Fruit fly (Drosophila melanogaster): ENCODE measurements around the gene Mur89F.

Mur89F gene

DNA sequence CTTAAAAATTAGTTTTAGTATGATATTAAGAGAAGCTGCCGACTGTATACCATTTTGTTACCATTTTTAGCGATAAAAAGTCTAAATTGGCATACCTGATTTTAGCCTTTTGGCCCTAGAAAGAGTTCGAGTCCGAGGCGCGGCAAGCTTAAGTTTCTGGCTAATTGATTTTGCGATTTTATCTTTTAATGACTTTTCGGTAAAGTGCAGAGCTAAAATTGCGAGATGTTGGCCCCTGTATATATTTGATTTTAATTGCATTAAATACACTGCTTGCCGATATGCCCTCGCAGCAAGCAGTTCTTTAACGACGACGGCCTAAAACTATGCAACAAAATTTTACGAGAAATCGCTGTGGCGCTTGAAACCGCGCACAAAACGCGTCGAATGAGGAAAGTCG, 29.6 kb upstream of the Mur89F start (continued):
- no peak for TF ChIP-seq ham (GFP tag; IDR thresholded peaks at IDR 0.05)
- TF ChIP-seq chm (GFP tag; IDR thresholded peaks at IDR 0.05), result peak; percentile 14; the same call in 1 of the 2 replicates
- no peak for TF ChIP-seq tup (GFP tag; optimal IDR thresholded peaks at IDR 0.05)
- peak; percentile 49; the same call in 1 of the 2 replicates for TF ChIP-seq CG32772 (GFP tag; IDR thresholded peaks at IDR 0.05)
- no peak for TF ChIP-seq CG11560 (tag; IDR thresholded peaks at IDR 0.05)
- no peak for TF ChIP-seq wek (GFP tag; optimal IDR thresholded peaks at IDR 0.05)
- TF ChIP-seq CG18476 (GFP tag; optimal IDR thresholded peaks at IDR 0.05), result no peak
- TF ChIP-seq Tbp (GFP tag; optimal IDR thresholded peaks at IDR 0.05), result no peak
- TF ChIP-seq CG32767 (GFP tag; IDR thresholded peaks at IDR 0.05), result no peak
- peak; percentile 94 for TF ChIP-seq CG31365 (tag; optimal IDR thresholded peaks at IDR 0.05)
- TF ChIP-seq Adf1 (GFP tag; IDR thresholded peaks at IDR 0.05), result no peak
- TF ChIP-seq CG10366 (GFP tag; IDR thresholded peaks at IDR 0.05), result peak; percentile 73
- TF ChIP-seq CG11723 (GFP tag; optimal IDR thresholded peaks at IDR 0.05), result no peak
- peak; percentile 39 for TF ChIP-seq CG8290 (GFP tag; optimal IDR thresholded peaks at IDR 0.05)
- no peak for TF ChIP-seq CG8290 (tag; optimal IDR thresholded peaks at IDR 0.05)
- peak; percentile 45 for TF ChIP-seq CG4730 (GFP tag; IDR thresholded peaks at IDR 0.05)
- TF ChIP-seq CG7357 (GFP tag; IDR thresholded peaks at IDR 0.05), result peak; percentile 56; the same call in 1 of the 3 replicates
- no peak for TF ChIP-seq CG8944 (GFP tag; optimal IDR thresholded peaks at IDR 0.05)
- no peak for TF ChIP-seq aop (GFP tag; IDR thresholded peaks at IDR 0.05)
- TF ChIP-seq pnt (GFP tag; optimal IDR thresholded peaks at IDR 0.05), result peak; percentile 28
- TF ChIP-seq CG12219 (GFP tag; optimal IDR thresholded peaks at IDR 0.05), result no peak
- 0 out of 2 replicates have a peak, but pooled peaks have one; percentile 42 for TF ChIP-seq Rfx (GFP tag; IDR thresholded peaks at IDR 0.05)
- no peak for TF ChIP-seq usp (GFP tag; optimal IDR thresholded peaks at IDR 0.05)
- TF ChIP-seq sc (optimal IDR thresholded peaks at IDR 0.05), result no peak
- TF ChIP-seq sc (GFP tag; optimal IDR thresholded peaks at IDR 0.05), result no peak
- no peak for TF ChIP-seq Scr (GFP tag; IDR thresholded peaks at IDR 0.05; ENCODE audit: partially characterized antibody)
- no peak for TF ChIP-seq kah (GFP tag; optimal IDR thresholded peaks at IDR 0.05)
- no peak for TF ChIP-seq HHEX (GFP tag; optimal IDR thresholded peaks at IDR 0.05)
- TF ChIP-seq D (optimal IDR thresholded peaks at IDR 0.05), result no peak
- TF ChIP-seq D (GFP tag; optimal IDR thresholded peaks at IDR 0.05), result peak; percentile 19
- no peak for TF ChIP-seq CG15073 (GFP tag; optimal IDR thresholded peaks at IDR 0.05)
- TF ChIP-seq dmrt99B (tag; optimal IDR thresholded peaks at IDR 0.05), result no peak
- TF ChIP-seq Sox100B (GFP tag; optimal IDR thresholded peaks at IDR 0.05), result no peak
- TF ChIP-seq CG8765 (GFP tag; IDR thresholded peaks at IDR 0.05), result no peak
- TF ChIP-seq CG11398 (GFP tag; optimal IDR thresholded peaks at IDR 0.05), result no peak
- TF ChIP-seq nmo (GFP tag; optimal IDR thresholded peaks at IDR 0.05), result peak; percentile 46
- TF ChIP-seq Camta (GFP tag; optimal IDR thresholded peaks at IDR 0.05), result no peak
- no peak for TF ChIP-seq CG11093 (GFP tag; IDR thresholded peaks at IDR 0.05)
- TF ChIP-seq Atf6 (GFP tag; IDR thresholded peaks at IDR 0.05), result no peak
- no peak for TF ChIP-seq Mad (GFP tag; optimal IDR thresholded peaks at IDR 0.05)
- no peak for TF ChIP-seq pzg (GFP tag; optimal IDR thresholded peaks at IDR 0.05)
- no peak for TF ChIP-seq cg (GFP tag; optimal IDR thresholded peaks at IDR 0.05)
- no peak for TF ChIP-seq Deaf1 (tag; optimal IDR thresholded peaks at IDR 0.05)
- no peak for TF ChIP-seq Dip3 (GFP tag; optimal IDR thresholded peaks at IDR 0.05)
- TF ChIP-seq CG15514 (GFP tag; optimal IDR thresholded peaks at IDR 0.05), result no peak
- peak; percentile 24 for TF ChIP-seq ind (GFP tag; optimal IDR thresholded peaks at IDR 0.05)
- TF ChIP-seq CG15601 (tag; optimal IDR thresholded peaks at IDR 0.05), result no peak
- peak; percentile 10 for TF ChIP-seq CG7839 (tag; optimal IDR thresholded peaks at IDR 0.05)
- TF ChIP-seq fd96Cb (tag; optimal IDR thresholded peaks at IDR 0.05), result peak; percentile 50
- no peak for TF ChIP-seq CG3163 (GFP tag; optimal IDR thresholded peaks at IDR 0.05)
- no peak for TF ChIP-seq her (GFP tag; optimal IDR thresholded peaks at IDR 0.05)
- TF ChIP-seq klu (GFP tag; IDR thresholded peaks at IDR 0.05), result no peak
- TF ChIP-seq ssp (GFP tag; IDR thresholded peaks at IDR 0.05), result peak; percentile 44; the same call in 1 of the 2 replicates
